Worm (Caenorhabditis elegans) whole organism, late embryonic: Measurements from ENCODE around the gene C14C6.2.

ENCODE experiments used
- C38D4.7 ChIP-seq: fragments of 200-800 bp; sonication (Bioruptor generic); optimal IDR thresholded peaks from 2 replicates; lab custom pipeline; 2018; ENCODE audit warnings: mild to moderate bottlenecking, missing genetic modification characterization, moderate library complexity, missing compliant biosample characterization
- ceh-6 ChIP-seq: fragments of 200-800 bp; sonication (Bioruptor generic); optimal IDR thresholded peaks from 2 replicates; lab custom pipeline; 2018; ENCODE audit warnings: mild to moderate bottlenecking, missing genetic modification characterization, missing compliant biosample characterization
- nhr-11 ChIP-seq: fragments of 150-350 bp; optimal IDR thresholded peaks from 2 replicates; lab custom pipeline; 2014; ENCODE audit warnings: missing biosample characterization, missing genetic modification characterization
- pqm-1 ChIP-seq: sonication (generic microtip); optimal IDR thresholded peaks from 2 replicates; lab custom pipeline; 2016; ENCODE audit warnings: missing genetic modification characterization, missing compliant biosample characterization
- sox-4 ChIP-seq: sonication (generic microtip); optimal IDR thresholded peaks from 2 replicates; lab custom pipeline; 2017; ENCODE audit warnings: mild to moderate bottlenecking, missing genetic modification characterization, inconsistent platforms, missing compliant biosample characterization

DNA sequence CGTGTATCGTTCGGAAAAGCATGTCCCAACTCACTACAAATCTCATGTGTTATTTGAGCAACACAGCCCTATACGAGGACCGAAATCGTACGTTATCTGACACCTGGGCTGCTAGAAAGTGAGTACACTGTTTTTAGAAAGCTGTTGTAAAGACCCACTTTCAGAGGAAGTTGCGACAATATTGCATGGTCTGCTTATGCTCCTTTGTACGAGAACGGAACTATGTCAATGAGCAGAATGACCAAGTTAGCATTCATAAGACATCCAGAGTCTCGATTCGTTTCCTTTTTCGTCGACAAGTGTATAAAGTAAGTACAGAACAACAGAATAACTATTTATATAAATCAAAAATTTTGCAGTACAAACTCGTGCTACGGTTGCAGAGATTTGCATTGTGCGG is 14.0 kb downstream of the C14C6.2 start:
- TF ChIP-seq nhr-11 (tag; lab: Kevin White, UChicago) (no peak), pqm-1 (no peak), sox-4 (no peak), ceh-6 (GFP tag; lab: Kevin White, UChicago) (no peak), C38D4.7 (GFP tag; lab: Kevin White, UChicago) (no peak)
